Worm (Caenorhabditis elegans) whole organism, L2 larva: ENCODE data around the gene H03A11.13.

Experiments used
- F13H6.1 ChIP-seq: sonication (generic microtip); optimal IDR thresholded peaks from 2 replicates; lab custom pipeline; 2016; ENCODE audit warnings: missing genetic modification characterization, missing compliant biosample characterization
- R02D3.7 ChIP-seq: fragments of 150-350 bp; optimal IDR thresholded peaks from 2 replicates; lab custom pipeline; 2014; ENCODE audit warnings: missing biosample characterization, missing genetic modification characterization
- ZK546.5 ChIP-seq: sonication (generic microtip); optimal IDR thresholded peaks from 2 replicates; lab custom pipeline; 2017; ENCODE audit warnings: missing biosample characterization, missing genetic modification characterization
- alr-1 ChIP-seq: fragments of 150-350 bp; optimal IDR thresholded peaks from 2 replicates; lab custom pipeline; 2014; ENCODE audit warnings: missing biosample characterization, missing genetic modification characterization
- aly-2 ChIP-seq: fragments of 150-350 bp; optimal IDR thresholded peaks from 2 replicates; lab custom pipeline; 2014; ENCODE audit warnings: missing biosample characterization, missing genetic modification characterization
- ama-1 ChIP-seq: fragments of 150-350 bp; optimal IDR thresholded peaks from 2 replicates; lab custom pipeline; 2018; ENCODE audit warnings: inconsistent platforms
- blmp-1 ChIP-seq: sonication (generic microtip); optimal IDR thresholded peaks from 2 replicates; lab custom pipeline; 2017; ENCODE audit warnings: missing genetic modification characterization, mild to moderate bottlenecking, missing compliant biosample characterization, antibody characterized with exemption, moderate library complexity; ENCODE audit not compliant: insufficient read depth
- ceh-16 ChIP-seq: fragments of 150-350 bp; optimal IDR thresholded peaks from 2 replicates; lab custom pipeline; 2014; ENCODE audit warnings: missing biosample characterization, missing genetic modification characterization
- ceh-82 ChIP-seq: fragments of 150-350 bp; optimal IDR thresholded peaks from 2 replicates; lab custom pipeline; 2014; ENCODE audit warnings: missing biosample characterization, missing genetic modification characterization
- crh-2 ChIP-seq: sonication (generic microtip); optimal IDR thresholded peaks from 2 replicates; lab custom pipeline; 2017; ENCODE audit warnings: missing biosample characterization, missing genetic modification characterization
- dmd-4 ChIP-seq: sonication (generic microtip); optimal IDR thresholded peaks from 2 replicates; lab custom pipeline; 2017; ENCODE audit warnings: missing biosample characterization, missing genetic modification characterization
- fos-1 ChIP-seq: fragments of 150-350 bp; optimal IDR thresholded peaks from 2 replicates; lab custom pipeline; 2014; ENCODE audit warnings: missing biosample characterization, missing genetic modification characterization
- gmeb-1 ChIP-seq: fragments of 150-350 bp; optimal IDR thresholded peaks from 2 replicates; lab custom pipeline; 2014; ENCODE audit warnings: missing biosample characterization, missing genetic modification characterization
- lin-11 ChIP-seq: fragments of 150-350 bp; sonication (generic microtip); optimal IDR thresholded peaks from 2 replicates; lab custom pipeline; 2014; ENCODE audit warnings: missing biosample characterization, missing genetic modification characterization, inconsistent platforms, mixed read lengths
- lin-13 ChIP-seq: fragments of 150-350 bp; optimal IDR thresholded peaks from 2 replicates; lab custom pipeline; 2014; ENCODE audit warnings: missing biosample characterization, missing genetic modification reagents, missing genetic modification characterization
- lsy-2 ChIP-seq, 2 experiments: fragments of 150-350 bp in 1 of 2; sonication (generic microtip) in 1 of 2; optimal IDR thresholded peaks; 2 replicates each; lab custom pipeline; 2014 to 2017; ENCODE audit warnings: missing biosample characterization in 2 of 2, missing genetic modification characterization in 2 of 2
- mab-5 ChIP-seq: fragments of 150-350 bp; optimal IDR thresholded peaks from 2 replicates; lab custom pipeline; 2014; ENCODE audit warnings: missing biosample characterization, missing genetic modification characterization
- mbf-1 ChIP-seq: sonication (generic microtip); optimal IDR thresholded peaks from 2 replicates; lab custom pipeline; 2017; ENCODE audit warnings: missing biosample characterization, missing genetic modification characterization
- nhr-11 ChIP-seq: fragments of 150-350 bp; optimal IDR thresholded peaks from 2 replicates; lab custom pipeline; 2014; ENCODE audit warnings: missing biosample characterization, missing genetic modification characterization
- nhr-12 ChIP-seq: fragments of 150-350 bp; optimal IDR thresholded peaks from 2 replicates; lab custom pipeline; 2014; ENCODE audit warnings: missing biosample characterization, missing genetic modification characterization
- nhr-129 ChIP-seq: fragments of 150-350 bp; optimal IDR thresholded peaks from 2 replicates; lab custom pipeline; 2014; ENCODE audit warnings: missing biosample characterization, missing genetic modification characterization
- nhr-23 ChIP-seq: fragments of 150-350 bp; optimal IDR thresholded peaks from 2 replicates; lab custom pipeline; 2014; ENCODE audit warnings: missing biosample characterization, missing genetic modification reagents, missing genetic modification characterization
- nhr-25 ChIP-seq: fragments of 150-350 bp; sonication (generic microtip); optimal IDR thresholded peaks from 3 replicates; lab custom pipeline; 2014; ENCODE audit warnings: missing biosample characterization, missing genetic modification characterization
- nhr-6 ChIP-seq: fragments of 150-350 bp; optimal IDR thresholded peaks from 2 replicates; lab custom pipeline; 2014; ENCODE audit warnings: missing biosample characterization, missing genetic modification characterization
- nhr-77 ChIP-seq: fragments of 150-350 bp; optimal IDR thresholded peaks from 2 replicates; lab custom pipeline; 2014; ENCODE audit warnings: missing biosample characterization, missing genetic modification characterization
- peb-1 ChIP-seq: fragments of 150-350 bp; optimal IDR thresholded peaks from 2 replicates; lab custom pipeline; 2014; ENCODE audit warnings: missing biosample characterization, missing genetic modification characterization
- sem-4 ChIP-seq: fragments of 150-350 bp; optimal IDR thresholded peaks from 2 replicates; lab custom pipeline; 2014; ENCODE audit warnings: missing biosample characterization, missing genetic modification reagents, missing genetic modification characterization
- sma-9 ChIP-seq, 2 experiments: fragments of 150-350 bp in 1 of 2; sonication (generic microtip) in 1 of 2; optimal IDR thresholded peaks; 2 replicates each; lab custom pipeline; 2014 to 2016; ENCODE audit warnings: missing genetic modification characterization in 2 of 2, mild to moderate bottlenecking in 1 of 2, missing biosample characterization in 1 of 2, missing compliant biosample characterization in 1 of 2, missing genetic modification reagents in 1 of 2, moderate library complexity in 1 of 2
- unc-62 ChIP-seq: fragments of 150-350 bp; optimal IDR thresholded peaks from 2 replicates; lab custom pipeline; 2014; ENCODE audit warnings: missing biosample characterization, missing genetic modification reagents, missing genetic modification characterization
- ztf-11 ChIP-seq: sonication (generic microtip); optimal IDR thresholded peaks from 2 replicates; lab custom pipeline; 2017; ENCODE audit warnings: missing biosample characterization, missing genetic modification characterization
- ztf-4 ChIP-seq: fragments of 150-350 bp; optimal IDR thresholded peaks from 2 replicates; lab custom pipeline; 2014; ENCODE audit warnings: missing biosample characterization, missing genetic modification characterization

H03A11.13 gene

DNA sequence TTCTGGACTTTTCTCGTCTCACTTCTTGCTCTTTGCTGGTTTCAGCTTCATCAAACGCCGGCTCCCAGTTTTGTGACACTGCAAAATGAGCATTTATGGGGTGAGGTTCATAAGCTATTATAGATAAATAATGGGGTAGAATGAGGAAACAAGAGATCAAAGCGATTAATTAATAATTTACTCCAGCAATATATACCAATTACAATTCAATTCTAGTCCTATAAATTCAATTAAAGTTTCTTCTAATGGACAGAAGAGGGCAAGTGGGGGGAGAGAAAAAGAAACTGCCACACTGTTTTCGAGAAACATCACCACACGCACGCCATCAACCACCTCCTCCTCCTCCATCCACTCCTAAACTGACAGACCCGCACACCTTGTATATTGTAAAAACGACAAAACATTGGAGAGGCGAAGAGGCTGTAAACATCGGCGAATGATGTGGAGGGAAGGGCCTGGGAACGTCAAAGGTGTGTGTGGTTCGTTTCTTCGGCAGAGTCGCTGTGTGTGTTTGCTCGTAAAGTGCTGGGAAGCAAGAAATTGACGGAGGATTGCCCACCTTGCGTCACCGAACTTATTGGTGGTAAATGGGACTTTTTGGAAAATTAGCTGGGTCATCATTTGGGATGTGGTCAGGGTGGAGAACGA, at the start of gene H03A11.13, which contains the start of gene famk-1:
TSS of gene H03A11.13 (minus strand) at position 51 of the 648 bp plus-strand sequence.
TSS of gene famk-1 (minus strand) at position 78 of the 648 bp plus-strand sequence.
- TF ChIP-seq ceh-16 (tag; lab: Kevin White, UChicago) (no peak), ceh-82 (tag; lab: Kevin White, UChicago) (no peak), alr-1 (tag; lab: Kevin White, UChicago) (no peak), nhr-77 (tag; lab: Kevin White, UChicago) (no peak), aly-2 (tag; lab: Kevin White, UChicago) (no peak), mab-5 (tag; lab: Kevin White, UChicago) (no peak), sma-9 (GFP tag; optimal IDR thresholded peaks at IDR 0.05; lab: Kevin White, UChicago) (no peak), sma-9 (tag; optimal IDR thresholded peaks at IDR 0.05; lab: Kevin White, UChicago) (no peak), nhr-11 (tag; lab: Kevin White, UChicago) (no peak), lin-11 (no peak), nhr-25 (tag; lab: Kevin White, UChicago) (no peak), nhr-23 (tag; lab: Kevin White, UChicago) (no peak)

DNA sequence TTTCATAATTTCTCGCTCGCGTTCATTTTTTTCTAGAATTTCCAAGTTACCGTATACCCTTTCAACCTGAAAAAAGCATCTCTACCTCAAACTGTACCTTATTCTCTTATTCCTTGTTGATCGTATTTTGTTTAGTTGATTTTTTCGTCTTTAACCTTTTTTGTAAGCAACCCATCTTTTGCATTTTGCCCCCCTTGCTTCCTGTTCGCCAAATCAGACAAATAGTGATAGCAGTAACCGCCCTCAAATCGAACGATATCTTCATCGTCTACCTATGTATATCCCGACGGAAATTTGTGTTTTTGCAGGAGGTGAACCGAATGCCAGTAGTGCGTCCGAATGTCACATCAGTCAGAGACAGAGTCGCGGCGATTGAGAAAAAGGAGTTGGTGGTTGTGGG, 49.4 kb upstream of the H03A11.13 start, which contains the start of gene F46F2.5:
TSS of gene F46F2.5 (plus strand) at position 301 of the 400 bp plus-strand sequence.
- TF ChIP-seq crh-2, result no peak
- no peak for TF ChIP-seq ama-1
- TF ChIP-seq ztf-4 (tag; lab: Kevin White, UChicago), result no peak
- no peak for TF ChIP-seq nhr-25 (tag; lab: Kevin White, UChicago)
- no peak for TF ChIP-seq aly-2 (tag; lab: Kevin White, UChicago)
- TF ChIP-seq nhr-12 (tag; lab: Kevin White, UChicago), result no peak
- no peak for TF ChIP-seq F13H6.1 (tag; lab: Kevin White, UChicago)
- no peak for TF ChIP-seq unc-62 (GFP tag; lab: Kevin White, UChicago)
- TF ChIP-seq blmp-1 (tag; lab: Kevin White, UChicago), result no peak
- no peak for TF ChIP-seq gmeb-1 (tag; lab: Kevin White, UChicago)
- no peak for TF ChIP-seq nhr-6 (tag; lab: Kevin White, UChicago)
- no peak for TF ChIP-seq lsy-2 (tag; optimal IDR thresholded peaks at IDR 0.05; lab: Kevin White, UChicago)
- TF ChIP-seq sem-4, result no peak
- TF ChIP-seq dmd-4, result no peak
- no peak for TF ChIP-seq mab-5 (tag; lab: Kevin White, UChicago)

ce11 chrX:15259947-15260687, 47.1 kb upstream of the H03A11.13 start, which contains the start of gene F46F2.3:
TSS of gene F46F2.3 (minus strand) at chrX:15260287.
- TF ChIP-seq lin-11, result no peak
- no peak for TF ChIP-seq peb-1
- no peak for TF ChIP-seq nhr-11 (tag; lab: Kevin White, UChicago)
- TF ChIP-seq ZK546.5 (tag; lab: Kevin White, UChicago), result no peak
- no peak for TF ChIP-seq sem-4
- peak; percentile 20 for TF ChIP-seq ceh-16 (tag; lab: Kevin White, UChicago)
- TF ChIP-seq alr-1 (tag; lab: Kevin White, UChicago), result no peak
- no peak for TF ChIP-seq lin-13 (GFP tag; lab: Kevin White, UChicago)
- no peak for TF ChIP-seq mab-5 (tag; lab: Kevin White, UChicago)
- no peak for TF ChIP-seq ceh-82 (tag; lab: Kevin White, UChicago)
- TF ChIP-seq nhr-23 (tag; lab: Kevin White, UChicago), result no peak
- no peak for TF ChIP-seq R02D3.7 (tag; lab: Kevin White, UChicago)
- TF ChIP-seq mbf-1 (tag; lab: Kevin White, UChicago), result no peak
- no peak for TF ChIP-seq ztf-11 (tag; lab: Kevin White, UChicago)
- peak; percentile 15 for TF ChIP-seq sma-9 (GFP tag; optimal IDR thresholded peaks at IDR 0.05; lab: Kevin White, UChicago)
- no peak for TF ChIP-seq sma-9 (tag; optimal IDR thresholded peaks at IDR 0.05; lab: Kevin White, UChicago)
- peak; percentile 1 for TF ChIP-seq nhr-25 (tag; lab: Kevin White, UChicago)
- no peak for TF ChIP-seq nhr-129

- TF ChIP-seq ceh-82 (tag; lab: Kevin White, UChicago), result no peak
- TF ChIP-seq fos-1 (tag; lab: Kevin White, UChicago), result peak; percentile 26
- no peak for TF ChIP-seq nhr-6 (tag; lab: Kevin White, UChicago)
- peak; percentile 19 for TF ChIP-seq sma-9 (GFP tag; optimal IDR thresholded peaks at IDR 0.05; lab: Kevin White, UChicago)
- no peak for TF ChIP-seq sma-9 (tag; optimal IDR thresholded peaks at IDR 0.05; lab: Kevin White, UChicago)
- TF ChIP-seq nhr-129, result peak; percentile 26
Observed at ce11 chrX:15246595-15246994, 33.6 kb upstream of the H03A11.13 start.
